Worm (Caenorhabditis elegans): ENCODE measurements around the gene C16B8.3.

ce11 chrX:3942267-3942666, 26.2 kb downstream of the C16B8.3 start, which contains the start of gene T19D2.13:
- no peak for TF ChIP-seq K12H6.12 (tag; optimal IDR thresholded peaks at IDR 0.05)
- no peak for TF ChIP-seq F37B4.10 (GFP tag; IDR thresholded peaks at IDR 0.05)
- no peak for TF ChIP-seq egl-44 (GFP tag; IDR thresholded peaks at IDR 0.05)
- TF ChIP-seq nhr-90 (tag; optimal IDR thresholded peaks at IDR 0.05) = no peak
- no peak for TF ChIP-seq tbp1 (GFP tag; optimal IDR thresholded peaks at IDR 0.05)
- no peak for TF ChIP-seq nhr-80 (tag; optimal IDR thresholded peaks at IDR 0.05)
- no peak for TF ChIP-seq ama-1 (optimal IDR thresholded peaks at IDR 0.05)
- TF ChIP-seq ama-1 (GFP tag; optimal IDR thresholded peaks at IDR 0.05) = no peak

Measured in whole organism, young adult.